Fruit fly (Drosophila melanogaster) whole organism: ENCODE data around the gene Npc2b.

Experiments
- CG8478 ChIP-seq: fragments of >200 bp; optimal IDR thresholded peaks from 2 replicates; lab custom pipeline; 2018; ENCODE audit warnings: inconsistent platforms
- usp ChIP-seq: fragments of >200 bp; optimal IDR thresholded peaks from 2 replicates; lab custom pipeline; 2017; ENCODE audit warnings: missing biosample characterization, missing genetic modification characterization, mixed read lengths

dm6 chr3R:14062869-14063543 is 26.3 kb upstream of the Npc2b start:
- TF ChIP-seq CG8478 (no peak), usp (GFP tag; lab: Kevin White, UChicago) (no peak)
